Worm (Caenorhabditis elegans) whole organism, young adult: Measurements from ENCODE around the gene clec-119.

Source experiments
- C17E4.6 ChIP-seq: fragments of 200-800 bp; sonication (Bioruptor generic); IDR thresholded peaks from 2 replicates; pipeline ENCODE4 v1.3.6; 2022; ENCODE audit warnings: missing genetic modification reagents, missing genetic modification characterization, missing compliant biosample characterization
- F39B2.1 ChIP-seq: fragments of 200-800 bp; sonication (Bioruptor generic); IDR thresholded peaks from 2 replicates; pipeline ENCODE4 v1.3.6; 2022; ENCODE audit warnings: missing genetic modification reagents, missing genetic modification characterization, missing compliant biosample characterization
- K12H6.12 ChIP-seq: fragments of 200-800 bp; sonication (Bioruptor generic); optimal IDR thresholded peaks from 2 replicates; lab custom pipeline; 2018; ENCODE audit warnings: mild to moderate bottlenecking, missing genetic modification characterization, missing compliant biosample characterization
- ama-1 ChIP-seq, 3 experiments: fragments of 150-350 bp in 1 of 3; sonication (generic microtip) in 2 of 3; optimal IDR thresholded peaks; 2 replicates each; lab custom pipeline; 2014 to 2018; ENCODE audit warnings: missing biosample characterization in 2 of 3, missing genetic modification characterization in 2 of 3, missing genetic modification reagents in 2 of 3
- athp-1 ChIP-seq: sonication (generic microtip); optimal IDR thresholded peaks from 2 replicates; lab custom pipeline; 2017; ENCODE audit warnings: mild to moderate bottlenecking, missing genetic modification characterization, missing compliant biosample characterization
- attf-3 ChIP-seq: fragments of 200-800 bp; sonication (Bioruptor generic); conservative IDR thresholded peaks from 2 replicates; pipeline ENCODE4 v1.3.6; 2022; ENCODE audit warnings: missing genetic modification reagents, missing genetic modification characterization, missing compliant biosample characterization
- ccch-3 ChIP-seq: fragments of 200-800 bp; sonication (Bioruptor generic); optimal IDR thresholded peaks from 2 replicates; lab custom pipeline; 2018; ENCODE audit warnings: mild to moderate bottlenecking, missing genetic modification characterization, missing compliant biosample characterization
- cebp-1 ChIP-seq, 2 experiments: fragments of 200-800 bp in 1 of 2; sonication (Bioruptor generic) in 1 of 2; sonication (generic microtip) in 1 of 2; IDR thresholded peaks in 1 of 2; optimal IDR thresholded peaks in 1 of 2; 2 replicates each; pipeline versions ENCODE4 v1.3.6 to Lab custom; 2017 to 2022; ENCODE audit warnings: missing compliant biosample characterization in 2 of 2, missing genetic modification characterization in 2 of 2, mild to moderate bottlenecking in 1 of 2, missing genetic modification reagents in 1 of 2, moderate library complexity in 1 of 2
- ceh-40 ChIP-seq: fragments of 200-800 bp; sonication (Bioruptor generic); IDR thresholded peaks from 2 replicates; pipeline ENCODE4 v1.3.6; 2022; ENCODE audit warnings: missing genetic modification characterization, missing compliant biosample characterization
- ceh-91 ChIP-seq: fragments of 200-800 bp; sonication (Bioruptor generic); IDR thresholded peaks from 2 replicates; pipeline ENCODE4 v1.3.6; 2022; ENCODE audit warnings: missing genetic modification reagents, missing genetic modification characterization, missing compliant biosample characterization
- ets-4 ChIP-seq: fragments of 200-800 bp; sonication (Bioruptor generic); optimal IDR thresholded peaks from 2 replicates; lab custom pipeline; 2018; ENCODE audit warnings: mild to moderate bottlenecking, missing genetic modification characterization, missing compliant biosample characterization
- him-1 ChIP-seq: sonication (generic microtip); optimal IDR thresholded peaks from 2 replicates; lab custom pipeline; 2016; ENCODE audit warnings: missing genotype, missing genetic modification reagents, missing genetic modification characterization, missing compliant biosample characterization
- hmg-1.2 ChIP-seq: fragments of 200-800 bp; sonication (Bioruptor generic); IDR thresholded peaks from 2 replicates; pipeline ENCODE4 v1.3.6; 2022; ENCODE audit warnings: missing genetic modification reagents, missing genetic modification characterization, missing compliant biosample characterization
- hmg-20 ChIP-seq: fragments of 200-800 bp; sonication (Bioruptor generic); IDR thresholded peaks from 2 replicates; pipeline ENCODE4 v1.3.6; 2022; ENCODE audit warnings: missing genetic modification reagents, missing genetic modification characterization, missing compliant biosample characterization
- lag-1 ChIP-seq: fragments of 200-800 bp; sonication (Bioruptor generic); IDR thresholded peaks from 2 replicates; pipeline ENCODE4 v1.3.6; 2022; ENCODE audit warnings: missing genetic modification reagents, missing genetic modification characterization, missing compliant biosample characterization
- let-607 ChIP-seq, 2 experiments: fragments of 200-800 bp in 1 of 2; sonication (Bioruptor generic) in 1 of 2; sonication (generic microtip) in 1 of 2; optimal IDR thresholded peaks; 2 replicates each; lab custom pipeline; 2016 to 2018; ENCODE audit warnings: mild to moderate bottlenecking in 2 of 2, missing compliant biosample characterization in 2 of 2, missing genetic modification characterization in 2 of 2, moderate library complexity in 2 of 2, missing genotype in 1 of 2
- lin-54 ChIP-seq: fragments of 200-800 bp; sonication (Bioruptor generic); optimal IDR thresholded peaks from 2 replicates; lab custom pipeline; 2018; ENCODE audit warnings: mild to moderate bottlenecking, missing genetic modification characterization, missing compliant biosample characterization
- lsl-1 ChIP-seq: fragments of 200-800 bp; sonication (Bioruptor generic); optimal IDR thresholded peaks from 2 replicates; lab custom pipeline; 2018; ENCODE audit warnings: mild to moderate bottlenecking, missing genetic modification characterization, moderate library complexity, missing compliant biosample characterization
- lsy-27 ChIP-seq: sonication (generic microtip); optimal IDR thresholded peaks from 2 replicates; lab custom pipeline; 2017; ENCODE audit warnings: missing genetic modification characterization, mild to moderate bottlenecking, missing compliant biosample characterization, antibody characterized with exemption, missing genotype, borderline replicate concordance; ENCODE audit not compliant: insufficient read depth
- madf-10 ChIP-seq: sonication (generic microtip); optimal IDR thresholded peaks from 2 replicates; lab custom pipeline; 2016; ENCODE audit warnings: mild to moderate bottlenecking, missing genetic modification characterization, missing compliant biosample characterization
- madf-3 ChIP-seq: fragments of 200-800 bp; sonication (Bioruptor generic); IDR thresholded peaks from 2 replicates; pipeline ENCODE4 v1.3.6; 2022; ENCODE audit warnings: missing genetic modification reagents, missing genetic modification characterization, missing compliant biosample characterization
- madf-6 ChIP-seq: fragments of 200-800 bp; sonication (Bioruptor generic); IDR thresholded peaks from 2 replicates; pipeline ENCODE4 v1.3.6; 2022; ENCODE audit warnings: missing genetic modification reagents, missing genetic modification characterization, missing compliant biosample characterization
- madf-8 ChIP-seq: fragments of 200-800 bp; sonication (Bioruptor generic); conservative IDR thresholded peaks from 2 replicates; pipeline ENCODE4 v1.3.6; 2022; ENCODE audit warnings: missing genetic modification reagents, missing genetic modification characterization, missing compliant biosample characterization
- nhr-179 ChIP-seq: sonication (generic microtip); optimal IDR thresholded peaks from 2 replicates; lab custom pipeline; 2016; ENCODE audit warnings: mild to moderate bottlenecking, missing genetic modification characterization, missing compliant biosample characterization
- nhr-27 ChIP-seq: fragments of 200-800 bp; sonication (Bioruptor generic); optimal IDR thresholded peaks from 2 replicates; lab custom pipeline; 2018; ENCODE audit warnings: mild to moderate bottlenecking, missing genetic modification characterization, moderate library complexity, missing compliant biosample characterization
- pha-4 ChIP-seq: fragments of 150-350 bp; sonication (generic microtip); optimal IDR thresholded peaks from 2 replicates; lab custom pipeline; 2014; ENCODE audit warnings: missing biosample characterization, missing genetic modification reagents, missing genetic modification characterization
- rcor-1 ChIP-seq: fragments of 200-800 bp; sonication (Bioruptor generic); IDR thresholded peaks from 2 replicates; pipeline ENCODE4 v1.3.6; 2022; ENCODE audit warnings: missing genetic modification reagents, missing genetic modification characterization, missing compliant biosample characterization
- repo-1 ChIP-seq: sonication (generic microtip); optimal IDR thresholded peaks from 2 replicates; lab custom pipeline; 2017; ENCODE audit warnings: mild to moderate bottlenecking, missing genetic modification characterization, missing compliant biosample characterization
- tbx-9 ChIP-seq: sonication (generic microtip); optimal IDR thresholded peaks from 2 replicates; lab custom pipeline; 2016; ENCODE audit warnings: borderline replicate concordance, missing genetic modification characterization, inconsistent platforms, missing compliant biosample characterization
- tlf-1 ChIP-seq: fragments of 200-800 bp; sonication (Bioruptor generic); optimal IDR thresholded peaks from 2 replicates; lab custom pipeline; 2018; ENCODE audit warnings: mild to moderate bottlenecking, missing genetic modification characterization, missing compliant biosample characterization
- unc-130 ChIP-seq: sonication (generic microtip); optimal IDR thresholded peaks from 2 replicates; lab custom pipeline; 2016; ENCODE audit warnings: missing genetic modification reagents, missing genetic modification characterization, missing compliant biosample characterization
- xnd-1 ChIP-seq: sonication (generic microtip); optimal IDR thresholded peaks from 2 replicates; lab custom pipeline; 2016; ENCODE audit warnings: missing genotype, missing genetic modification reagents, missing genetic modification characterization, missing compliant biosample characterization
- zfh-2 ChIP-seq: fragments of 200-800 bp; sonication (Bioruptor generic); conservative IDR thresholded peaks from 2 replicates; pipeline ENCODE4 v1.3.6; 2022; ENCODE audit warnings: missing genetic modification reagents, missing genetic modification characterization, missing compliant biosample characterization
- zim-3 ChIP-seq: sonication (generic microtip); optimal IDR thresholded peaks from 2 replicates; lab custom pipeline; 2017; ENCODE audit warnings: mild to moderate bottlenecking, missing genetic modification characterization, moderate library complexity, missing compliant biosample characterization
- ztf-28 ChIP-seq: fragments of 200-800 bp; sonication (Bioruptor generic); IDR thresholded peaks from 2 replicates; pipeline ENCODE4 v1.3.6; 2022; ENCODE audit warnings: missing genetic modification reagents, missing genetic modification characterization, missing compliant biosample characterization
- ztf-3 ChIP-seq: fragments of 200-800 bp; sonication (Bioruptor generic); optimal IDR thresholded peaks from 2 replicates; lab custom pipeline; 2018; ENCODE audit warnings: mild to moderate bottlenecking, missing genetic modification characterization, missing compliant biosample characterization
- ztf-6 ChIP-seq: fragments of 200-800 bp; sonication (Bioruptor generic); IDR thresholded peaks from 2 replicates; pipeline ENCODE4 v1.3.6; 2022; ENCODE audit warnings: missing genetic modification reagents, missing genetic modification characterization, missing compliant biosample characterization

Gene clec-119

ce11 chrII:1255637-1256036 lies at the start of gene clec-119:
TSS of gene clec-119 (plus strand) at chrII:1255937.
- TF ChIP-seq cebp-1 (GFP tag; IDR thresholded peaks at IDR 0.05; lab: Robert Waterston, UW), result no peak
- no peak for TF ChIP-seq cebp-1 (tag; optimal IDR thresholded peaks at IDR 0.05; lab: Kevin White, UChicago)
- TF ChIP-seq athp-1, result no peak
- no peak for TF ChIP-seq ceh-40 (GFP tag; lab: Robert Waterston, UW)
- TF ChIP-seq nhr-179 (tag; lab: Kevin White, UChicago), result no peak
- TF ChIP-seq tlf-1 (GFP tag; lab: Kevin White, UChicago), result no peak
- TF ChIP-seq ccch-3, result no peak
- no peak for TF ChIP-seq madf-10 (tag; lab: Kevin White, UChicago)
- TF ChIP-seq unc-130 (GFP tag; lab: Kevin White, UChicago), result no peak

DNA sequence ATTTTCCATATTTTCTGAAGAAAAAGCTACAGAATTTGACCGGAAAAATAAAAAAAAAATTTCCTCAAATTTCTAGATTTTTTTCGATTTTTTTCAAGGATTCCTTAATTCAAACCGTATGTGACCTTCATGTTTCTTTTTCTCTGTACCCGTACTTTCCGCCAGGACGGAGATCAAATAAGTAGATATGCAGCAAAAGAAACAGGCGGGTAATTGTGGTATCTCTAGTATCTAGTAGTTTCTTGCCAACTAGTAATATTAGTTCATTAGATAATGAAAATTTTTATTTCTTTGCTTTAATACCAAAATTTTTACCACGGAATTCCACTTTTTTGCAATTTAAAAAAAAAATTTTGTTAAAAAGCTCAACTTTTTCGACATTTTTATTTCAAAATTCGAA lies 41.1 kb upstream of the clec-119 start:
- TF ChIP-seq K12H6.12 (tag; lab: Kevin White, UChicago), result no peak
- no peak for TF ChIP-seq let-607 (tag; optimal IDR thresholded peaks at IDR 0.05; lab: Kevin White, UChicago)
- no peak for TF ChIP-seq pha-4
- TF ChIP-seq lag-1, result no peak
- TF ChIP-seq lsy-27 (tag; lab: Kevin White, UChicago), result no peak
- no peak for TF ChIP-seq ets-4 (GFP tag; lab: Kevin White, UChicago)
- TF ChIP-seq ama-1 (optimal IDR thresholded peaks at IDR 0.05; lab: Kevin White, UChicago), result no peak
- TF ChIP-seq ama-1 (GFP tag; optimal IDR thresholded peaks at IDR 0.05; lab: Kevin White, UChicago), result no peak
- TF ChIP-seq zim-3, result no peak
- TF ChIP-seq attf-3 (GFP tag; lab: Robert Waterston, UW), result no peak
- TF ChIP-seq rcor-1 (GFP tag; lab: Robert Waterston, UW), result no peak
- TF ChIP-seq hmg-20 (GFP tag; lab: Robert Waterston, UW), result no peak
- no peak for TF ChIP-seq xnd-1
- no peak for TF ChIP-seq him-1 (tag; lab: Kevin White, UChicago)
- no peak for TF ChIP-seq ztf-6 (GFP tag; lab: Robert Waterston, UW)
- no peak for TF ChIP-seq madf-6 (GFP tag; lab: Robert Waterston, UW)
- no peak for TF ChIP-seq tbx-9 (tag; lab: Kevin White, UChicago)
- no peak for TF ChIP-seq lsl-1 (GFP tag; lab: Kevin White, UChicago)

- TF ChIP-seq pha-4 (no peak), hmg-1.2 (peak; percentile 87)
Measured at ce11 chrII:1217269-1217668, 38.5 kb upstream of the clec-119 start.

- TF ChIP-seq madf-3 (no peak), zfh-2 (peak; percentile 72), ztf-28 (GFP tag; lab: Robert Waterston, UW) (no peak)
Measured at ce11 chrII:1228943-1229342, 26.8 kb upstream of the clec-119 start.

- TF ChIP-seq ztf-3 (GFP tag; lab: Kevin White, UChicago) (no peak), nhr-27 (tag; lab: Kevin White, UChicago) (no peak), repo-1 (tag; lab: Kevin White, UChicago) (no peak), ceh-91 (GFP tag; lab: Robert Waterston, UW) (no peak), F39B2.1 (GFP tag; lab: Robert Waterston, UW) (no peak), C17E4.6 (GFP tag; lab: Robert Waterston, UW) (no peak), rcor-1 (GFP tag; lab: Robert Waterston, UW) (no peak), madf-8 (no peak), lin-54 (GFP tag; lab: Kevin White, UChicago) (no peak)
Measured at ce11 chrII:1232967-1233366, 22.8 kb upstream of the clec-119 start.
